Fruit fly (Drosophila melanogaster): ENCODE measurements around the gene Cph.

Cph gene

dm6 chrX:7095292-7095911 is 42.1 kb upstream of the Cph start (continued):
- TF ChIP-seq nmo (GFP tag; optimal IDR thresholded peaks at IDR 0.05) = peak; percentile 72
- peak; percentile 72 for TF ChIP-seq CG5953 (GFP tag; IDR thresholded peaks at IDR 0.05)
- peak; percentile 71 for TF ChIP-seq CG10979 (tag; optimal IDR thresholded peaks at IDR 0.05)
- TF ChIP-seq CG6689 (GFP tag; IDR thresholded peaks at IDR 0.05) = peak; percentile 73
- peak; percentile 78 for TF ChIP-seq ara (GFP tag; IDR thresholded peaks at IDR 0.05)
- peak; percentile 54; the same call in 2 of the 3 replicates for TF ChIP-seq CG2889 (GFP tag; IDR thresholded peaks at IDR 0.05)
- peak; percentile 59 for TF ChIP-seq tx (GFP tag; optimal IDR thresholded peaks at IDR 0.05)
- no peak for TF ChIP-seq CG4360 (GFP tag; IDR thresholded peaks at IDR 0.05)
- TF ChIP-seq CG15696 (tag; optimal IDR thresholded peaks at IDR 0.05) = peak; percentile 34
- TF ChIP-seq CG1792 (GFP tag; optimal IDR thresholded peaks at IDR 0.05) = peak; percentile 48
- TF ChIP-seq CG12769 (tag; optimal IDR thresholded peaks at IDR 0.05) = peak; percentile 88
- TF ChIP-seq Vsx1 (GFP tag; optimal IDR thresholded peaks at IDR 0.05) = no peak
- peak; percentile 44 for TF ChIP-seq BtbVII (GFP tag; optimal IDR thresholded peaks at IDR 0.05)
- no peak for TF ChIP-seq pho (GFP tag; optimal IDR thresholded peaks at IDR 0.05)
- TF ChIP-seq chinmo (GFP tag; IDR thresholded peaks at IDR 0.05; ENCODE audit: partially characterized antibody) = no peak
- peak; percentile 72 for TF ChIP-seq Dek (tag; optimal IDR thresholded peaks at IDR 0.05)
- TF ChIP-seq Camta (GFP tag; optimal IDR thresholded peaks at IDR 0.05) = peak; percentile 58
- peak; percentile 43; the same call in 1 of the 2 replicates for TF ChIP-seq toy (GFP tag; IDR thresholded peaks at IDR 0.05)
- peak; percentile 82 for TF ChIP-seq Rfx (GFP tag; IDR thresholded peaks at IDR 0.05)
- TF ChIP-seq CG9797 (GFP tag; optimal IDR thresholded peaks at IDR 0.05) = no peak
- TF ChIP-seq HmgD (GFP tag; optimal IDR thresholded peaks at IDR 0.05) = no peak
- TF ChIP-seq hth (optimal IDR thresholded peaks at IDR 0.05) = no peak
- peak; percentile 86 for TF ChIP-seq NfI (GFP tag; optimal IDR thresholded peaks at IDR 0.05)
- TF ChIP-seq CG9437 (GFP tag; optimal IDR thresholded peaks at IDR 0.05) = peak; percentile 51
- no peak for TF ChIP-seq CG1832 (GFP tag; optimal IDR thresholded peaks at IDR 0.05)
- peak; percentile 43 for TF ChIP-seq corto (GFP tag; optimal IDR thresholded peaks at IDR 0.05)
- peak; percentile 34; the same call in 1 of the 2 replicates for TF ChIP-seq gsb (GFP tag; IDR thresholded peaks at IDR 0.05)
- TF ChIP-seq dysf (GFP tag; IDR thresholded peaks at IDR 0.05) = peak; percentile 85
- peak; percentile 49 for TF ChIP-seq CG2202 (tag; optimal IDR thresholded peaks at IDR 0.05)
- TF ChIP-seq CG6254 (GFP tag; optimal IDR thresholded peaks at IDR 0.05) = peak; percentile 7
- TF ChIP-seq Hr3 (GFP tag; optimal IDR thresholded peaks at IDR 0.05) = peak; percentile 68
- no peak for TF ChIP-seq tll (GFP tag; optimal IDR thresholded peaks at IDR 0.05)
- peak; percentile 9 for TF ChIP-seq Ets97D (GFP tag; optimal IDR thresholded peaks at IDR 0.05)
- no peak for TF ChIP-seq Scr (GFP tag; IDR thresholded peaks at IDR 0.05; ENCODE audit: partially characterized antibody)
- peak; percentile 88 for TF ChIP-seq Ptx1 (GFP tag; IDR thresholded peaks at IDR 0.05)
- peak; percentile 64 for TF ChIP-seq CG2120 (GFP tag; optimal IDR thresholded peaks at IDR 0.05)
- TF ChIP-seq CG8924 (tag; optimal IDR thresholded peaks at IDR 0.05) = peak; percentile 79
- no peak for TF ChIP-seq insv (GFP tag; optimal IDR thresholded peaks at IDR 0.05)
- no peak for TF ChIP-seq psq (GFP tag; optimal IDR thresholded peaks at IDR 0.05)
- TF ChIP-seq ci (GFP tag; IDR thresholded peaks at IDR 0.05) = peak; percentile 90
- peak; percentile 50 for TF ChIP-seq cg (GFP tag; optimal IDR thresholded peaks at IDR 0.05)
- peak; percentile 74 for TF ChIP-seq CG6813 (GFP tag; optimal IDR thresholded peaks at IDR 0.05)
- peak; percentile 69 for TF ChIP-seq salm (tag; optimal IDR thresholded peaks at IDR 0.05)
- TF ChIP-seq CG17612 (GFP tag; IDR thresholded peaks at IDR 0.05) = peak; percentile 19; the same call in 1 of the 2 replicates
- peak; percentile 25 for TF ChIP-seq CG16815 (GFP tag; optimal IDR thresholded peaks at IDR 0.05)
- TF ChIP-seq CG42726 (GFP tag; IDR thresholded peaks at IDR 0.05; ENCODE audit: partially characterized antibody) = no peak
- peak; percentile 52 for TF ChIP-seq CG12155 (GFP tag; optimal IDR thresholded peaks at IDR 0.05)
- TF ChIP-seq Atf6 (GFP tag; IDR thresholded peaks at IDR 0.05) = peak; percentile 57; the same call in 1 of the 2 replicates
- TF ChIP-seq CG12236 (GFP tag; optimal IDR thresholded peaks at IDR 0.05) = no peak
- TF ChIP-seq cato (GFP tag; optimal IDR thresholded peaks at IDR 0.05; ENCODE audit: borderline replicate concordance) = peak; percentile 50
